Worm (Caenorhabditis elegans): ENCODE measurements around the gene F25B3.4.

F25B3.4 gene

DNA sequence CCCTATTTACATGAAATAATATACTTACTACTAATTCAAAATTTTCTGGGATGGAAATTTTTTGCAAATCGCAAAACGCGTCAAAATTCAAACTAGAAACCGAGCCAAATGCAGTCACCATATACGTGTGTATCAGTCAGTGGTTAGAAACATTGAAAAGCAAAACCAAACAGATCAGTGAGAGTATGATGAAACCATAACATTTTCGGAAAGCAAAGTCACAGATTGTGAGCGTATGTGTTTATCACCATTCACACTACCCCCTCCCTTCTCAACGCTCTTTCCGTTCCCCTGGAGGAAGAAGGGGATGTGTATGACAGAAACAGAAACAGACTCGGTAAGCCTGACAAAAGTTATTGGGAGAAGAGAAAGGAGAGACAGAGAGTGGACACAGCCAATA is 3.1 kb upstream of the F25B3.4 start:
- TF ChIP-seq ceh-8 (GFP tag; optimal IDR thresholded peaks at IDR 0.05) (no peak), blmp-1 (tag; optimal IDR thresholded peaks at IDR 0.05) (peak; percentile 30), unc-98 (GFP tag; IDR thresholded peaks at IDR 0.05) (no peak), unc-30 (tag; optimal IDR thresholded peaks at IDR 0.05) (no peak), nhr-47 (tag; optimal IDR thresholded peaks at IDR 0.05) (no peak), tbx-2 (tag; optimal IDR thresholded peaks at IDR 0.05) (no peak)

DNA sequence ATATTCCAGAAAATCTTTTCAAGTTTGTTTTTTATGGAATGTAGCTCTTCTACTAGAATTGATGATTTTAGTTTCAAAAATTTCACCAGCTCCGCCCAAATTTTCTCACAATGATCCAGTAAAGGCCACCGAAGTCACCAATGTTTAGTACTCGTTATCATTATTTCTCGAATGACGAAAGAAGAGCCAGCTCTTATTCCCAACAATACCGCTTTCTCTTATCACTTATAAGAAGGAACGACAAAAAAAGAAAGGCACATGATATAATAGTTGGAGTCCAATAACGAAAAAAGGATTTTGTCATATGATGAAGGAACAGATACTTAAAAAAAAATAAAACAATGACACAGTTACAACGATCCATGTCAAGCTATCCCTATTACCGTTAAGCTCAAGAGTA is 2.4 kb upstream of the F25B3.4 start:
- TF ChIP-seq elt-2 (tag; optimal IDR thresholded peaks at IDR 0.05) (peak; percentile 68), fkh-8 (tag; optimal IDR thresholded peaks at IDR 0.05) (no peak)

DNA sequence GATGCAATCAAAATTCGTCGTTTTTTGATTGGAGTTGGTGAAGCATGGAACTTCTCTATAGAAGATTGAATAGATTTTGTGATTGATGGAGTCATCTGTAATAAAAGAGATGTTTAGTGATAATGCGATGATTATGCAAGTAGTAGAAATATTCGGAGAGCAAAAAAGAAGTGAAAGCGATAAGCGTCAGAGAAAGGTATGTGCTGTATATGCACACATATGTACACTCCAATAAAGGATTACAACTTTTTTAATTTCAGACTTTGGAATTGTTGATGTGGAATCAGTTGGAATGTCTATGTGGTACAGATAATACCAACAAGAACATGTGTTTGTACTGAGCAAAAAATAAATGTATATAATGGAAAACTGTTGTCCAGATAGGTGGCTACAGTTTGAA is 1.6 kb upstream of the F25B3.4 start, which contains the start of gene F25B3.5:
Gene F25B3.5, minus strand, starts transcription at position 101 of the 400 bp plus-strand sequence.
- no peak for TF ChIP-seq zag-1 (tag; optimal IDR thresholded peaks at IDR 0.05)
- no peak for TF ChIP-seq ceh-8 (GFP tag; optimal IDR thresholded peaks at IDR 0.05)
- TF ChIP-seq unc-98 (GFP tag; IDR thresholded peaks at IDR 0.05): no peak
- peak; percentile 41 for TF ChIP-seq elt-2 (tag; optimal IDR thresholded peaks at IDR 0.05)
- no peak for TF ChIP-seq ceh-82 (tag; optimal IDR thresholded peaks at IDR 0.05)

DNA sequence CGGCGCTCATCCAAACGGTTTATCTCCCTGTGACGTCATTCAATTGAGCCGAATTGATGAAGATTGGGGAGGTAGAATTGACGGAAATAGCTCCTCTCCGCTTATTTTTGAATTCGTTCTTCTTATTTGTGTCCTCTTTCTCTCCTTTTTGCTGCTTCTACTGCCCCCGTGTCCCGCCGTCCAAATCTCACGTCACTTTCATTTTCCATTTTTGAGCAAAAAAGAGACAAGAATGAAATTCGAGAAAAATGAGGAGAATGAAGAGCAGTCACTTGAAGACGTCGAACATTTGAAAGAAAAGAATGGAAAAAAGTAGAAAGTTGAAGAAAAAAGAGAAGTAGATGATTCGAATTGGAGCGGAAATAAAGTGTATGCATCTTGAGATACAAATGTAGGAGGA is 5.0 kb downstream of the F25B3.4 start:
- TF ChIP-seq lin-14 (GFP tag; optimal IDR thresholded peaks at IDR 0.05) (peak; percentile 37), nhr-47 (tag; optimal IDR thresholded peaks at IDR 0.05) (no peak), lin-35 (GFP tag; optimal IDR thresholded peaks at IDR 0.05) (no peak), lin-15B (tag; optimal IDR thresholded peaks at IDR 0.05) (no peak), ztf-11 (tag; optimal IDR thresholded peaks at IDR 0.05) (no peak), irx-1 (tag; optimal IDR thresholded peaks at IDR 0.05) (no peak), snu-23 (GFP tag; optimal IDR thresholded peaks at IDR 0.05) (no peak), egl-13 (tag; optimal IDR thresholded peaks at IDR 0.05) (no peak), zag-1 (tag; optimal IDR thresholded peaks at IDR 0.05) (no peak), ama-1 (optimal IDR thresholded peaks at IDR 0.05) (no peak), fkh-10 (GFP tag; optimal IDR thresholded peaks at IDR 0.05) (peak; percentile 84), nhr-76 (tag; optimal IDR thresholded peaks at IDR 0.05) (no peak), xbp-1 (tag; optimal IDR thresholded peaks at IDR 0.05) (no peak), ceh-63 (GFP tag; optimal IDR thresholded peaks at IDR 0.05) (no peak), nhr-20 (tag; optimal IDR thresholded peaks at IDR 0.05) (no peak), nhr-19 (GFP tag; conservative IDR thresholded peaks at IDR 0.05) (no peak), fkh-8 (tag; optimal IDR thresholded peaks at IDR 0.05) (peak; percentile 29), lin-13 (GFP tag; optimal IDR thresholded peaks at IDR 0.05) (no peak), unc-30 (tag; optimal IDR thresholded peaks at IDR 0.05) (no peak), efl-1 (optimal IDR thresholded peaks at IDR 0.05) (no peak), efl-1 (GFP tag; optimal IDR thresholded peaks at IDR 0.05 in 1 of 2) (no peak), sox-4 (tag; optimal IDR thresholded peaks at IDR 0.05) (no peak), pqm-1 (tag; optimal IDR thresholded peaks at IDR 0.05) (no peak), pag-3 (tag; optimal IDR thresholded peaks at IDR 0.05; ENCODE audit: borderline replicate concordance, insufficient read depth) (no peak), C04F5.9 (tag; optimal IDR thresholded peaks at IDR 0.05) (no peak), C34B4.2 (tag; optimal IDR thresholded peaks at IDR 0.05) (no peak), swsn-7 (tag; optimal IDR thresholded peaks at IDR 0.05) (no peak), dsc-1 (tag; optimal IDR thresholded peaks at IDR 0.05) (peak; percentile 61)

DNA sequence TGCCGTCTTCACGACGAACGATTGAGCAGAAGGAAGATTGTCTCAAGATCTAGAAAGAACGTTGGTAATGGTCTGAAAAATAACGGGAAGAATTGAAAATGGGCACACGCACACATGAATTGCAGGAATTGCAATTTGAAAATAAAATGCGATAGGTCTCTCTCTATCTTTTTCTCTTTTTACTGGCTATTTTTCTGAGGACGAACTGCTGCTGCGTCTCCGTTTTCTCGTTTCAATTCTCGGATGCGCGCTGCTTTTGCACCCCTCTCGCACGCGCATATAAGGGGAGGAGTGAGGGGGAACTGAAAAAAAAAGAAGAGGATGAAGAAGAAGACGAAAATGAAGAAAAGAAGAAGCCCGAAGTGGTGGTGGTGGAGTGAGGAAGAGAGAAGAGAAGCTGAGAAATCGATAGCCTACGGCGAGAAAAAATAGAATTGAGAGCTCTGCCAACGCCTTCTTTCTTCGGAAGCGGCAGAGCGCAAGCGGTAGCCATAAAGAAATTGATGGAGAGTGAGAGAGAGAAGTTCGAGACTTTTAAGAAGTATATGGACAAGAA is 6.9 kb downstream of the F25B3.4 start, which contains the start of gene rgef-1:
Gene rgef-1, minus strand, starts transcription at position 51 of the 556 bp plus-strand sequence.
- no peak for TF ChIP-seq elt-2 (tag; optimal IDR thresholded peaks at IDR 0.05)
- peak in 1 of 2 experiments; percentile 26 for TF ChIP-seq ztf-11 (tag; optimal IDR thresholded peaks at IDR 0.05)
- TF ChIP-seq ztf-4 (tag; optimal IDR thresholded peaks at IDR 0.05): no peak
- no peak for TF ChIP-seq nhr-19 (GFP tag; conservative IDR thresholded peaks at IDR 0.05)
- no peak for TF ChIP-seq unc-98 (GFP tag; IDR thresholded peaks at IDR 0.05)
- TF ChIP-seq lsy-2 (tag; optimal IDR thresholded peaks at IDR 0.05): peak; percentile 41 to 60
- peak; percentile 23 for TF ChIP-seq xbp-1 (tag; optimal IDR thresholded peaks at IDR 0.05)
- no peak for TF ChIP-seq rnt-1 (tag; optimal IDR thresholded peaks at IDR 0.05)
- no peak for TF ChIP-seq blmp-1 (tag; optimal IDR thresholded peaks at IDR 0.05)
- no peak for TF ChIP-seq pqm-1 (tag; optimal IDR thresholded peaks at IDR 0.05)
- TF ChIP-seq nhr-20 (tag; optimal IDR thresholded peaks at IDR 0.05): peak; percentile 6
- no peak for TF ChIP-seq Y116A8C.19 (tag; optimal IDR thresholded peaks at IDR 0.05; ENCODE audit: borderline replicate concordance)
- peak; percentile 65 for TF ChIP-seq nhr-47 (tag; optimal IDR thresholded peaks at IDR 0.05)
- TF ChIP-seq mep-1 (tag; optimal IDR thresholded peaks at IDR 0.05): no peak
- peak; percentile 95 for TF ChIP-seq lin-14 (GFP tag; optimal IDR thresholded peaks at IDR 0.05)
- no peak for TF ChIP-seq lin-15B (tag; optimal IDR thresholded peaks at IDR 0.05)
- TF ChIP-seq nhr-84 (tag; optimal IDR thresholded peaks at IDR 0.05): no peak
- no peak for TF ChIP-seq nhr-76 (tag; optimal IDR thresholded peaks at IDR 0.05)
- TF ChIP-seq efl-1 (optimal IDR thresholded peaks at IDR 0.05): peak; percentile 30 to 34
- TF ChIP-seq efl-1 (GFP tag; optimal IDR thresholded peaks at IDR 0.05 in 1 of 2): peak in 1 of 2 experiments; percentile 3
- no peak for TF ChIP-seq alr-1 (tag; optimal IDR thresholded peaks at IDR 0.05; ENCODE audit: borderline replicate concordance)
- no peak for TF ChIP-seq sup-37 (GFP tag; optimal IDR thresholded peaks at IDR 0.05)
- TF ChIP-seq hlh-17 (GFP tag; optimal IDR thresholded peaks at IDR 0.05; ENCODE audit: borderline replicate concordance): no peak
